Fruit fly (Drosophila melanogaster) whole organism, pupa: Measurements from ENCODE around the gene CG6026.

Source experiments
- CG10348 ChIP-seq: fragments of 200-800 bp; sonication (Bioruptor generic); IDR thresholded peaks from 2 replicates; pipeline ENCODE4 v1.3.6; 2022; ENCODE audit warnings: missing biosample characterization, missing genetic modification characterization
- CG12605 ChIP-seq: fragments of 200-800 bp; sonication (Bioruptor generic); IDR thresholded peaks from 2 replicates; pipeline ENCODE4 v1.3.6; 2022; ENCODE audit warnings: missing biosample characterization, missing genetic modification characterization
- CG13204 ChIP-seq: fragments of 200-800 bp; sonication (Bioruptor generic); optimal IDR thresholded peaks from 2 replicates; lab custom pipeline; 2018; ENCODE audit warnings: missing biosample characterization, mild to moderate bottlenecking, missing genetic modification characterization, moderate library complexity
- CG14655 ChIP-seq: fragments of 200-800 bp; sonication (Bioruptor generic); optimal IDR thresholded peaks from 3 replicates; lab custom pipeline; 2017; ENCODE audit warnings: mild to moderate bottlenecking, missing biosample characterization, missing genetic modification reagents, missing genetic modification characterization
- CG15710 ChIP-seq: fragments of 200-800 bp; sonication (Bioruptor generic); optimal IDR thresholded peaks from 2 replicates; lab custom pipeline; 2018; ENCODE audit warnings: missing biosample characterization, mild to moderate bottlenecking, missing genetic modification characterization, moderate library complexity
- CG17806 ChIP-seq: fragments of 200-800 bp; sonication (Bioruptor generic); optimal IDR thresholded peaks from 2 replicates; lab custom pipeline; 2018; ENCODE audit warnings: missing biosample characterization, mild to moderate bottlenecking, missing genetic modification characterization, moderate library complexity
- CG32121 ChIP-seq: fragments of 200-800 bp; sonication (Bioruptor generic); IDR thresholded peaks from 2 replicates; pipeline ENCODE4 v1.3.6; 2022; ENCODE audit warnings: missing biosample characterization, missing genetic modification characterization
- CG34367 ChIP-seq: fragments of 200-800 bp; sonication (Bioruptor generic); optimal IDR thresholded peaks from 2 replicates; lab custom pipeline; 2018; ENCODE audit warnings: missing biosample characterization, mild to moderate bottlenecking, missing genetic modification characterization
- CG4496 ChIP-seq: fragments of 200-800 bp; sonication (Bioruptor generic); IDR thresholded peaks from 3 replicates; pipeline ENCODE4 v1.3.6; 2022; ENCODE audit warnings: missing biosample characterization, missing genetic modification characterization
- CG8159 ChIP-seq: fragments of 200-800 bp; sonication (Bioruptor generic); optimal IDR thresholded peaks from 3 replicates; lab custom pipeline; 2018; ENCODE audit warnings: missing biosample characterization, mild to moderate bottlenecking, missing genetic modification characterization, moderate library complexity
- CG8301 ChIP-seq: fragments of 200-800 bp; sonication (Bioruptor generic); optimal IDR thresholded peaks from 2 replicates; lab custom pipeline; 2018; ENCODE audit warnings: missing biosample characterization, mild to moderate bottlenecking, missing genetic modification characterization
- CG9948 ChIP-seq: fragments of 200-800 bp; sonication (Bioruptor generic); optimal IDR thresholded peaks from 2 replicates; lab custom pipeline; 2018; ENCODE audit warnings: missing biosample characterization, mild to moderate bottlenecking, missing genetic modification characterization, moderate library complexity
- D1 ChIP-seq: fragments of 200-800 bp; sonication (Bioruptor generic); optimal IDR thresholded peaks from 2 replicates; lab custom pipeline; 2018; ENCODE audit warnings: missing biosample characterization, mild to moderate bottlenecking, missing genetic modification characterization, moderate library complexity
- EcR ChIP-seq: fragments of 200-800 bp; sonication (Bioruptor generic); optimal IDR thresholded peaks from 3 replicates; lab custom pipeline; 2019; ENCODE audit warnings: missing biosample characterization, missing genetic modification characterization, mild to moderate bottlenecking, moderate library complexity, missing genetic modification reagents
- Ets98B ChIP-seq: fragments of 200-800 bp; sonication (Bioruptor generic); IDR thresholded peaks from 2 replicates; pipeline ENCODE4 v1.3.6; 2022; ENCODE audit warnings: missing biosample characterization, missing genetic modification characterization
- Pif1A ChIP-seq: fragments of 200-800 bp; sonication (Bioruptor generic); optimal IDR thresholded peaks from 3 replicates; lab custom pipeline; 2016; ENCODE audit warnings: missing biosample characterization, missing genetic modification characterization
- Pif1B ChIP-seq: fragments of 200-800 bp; sonication (Bioruptor generic); optimal IDR thresholded peaks from 3 replicates; lab custom pipeline; 2016; ENCODE audit warnings: missing biosample characterization, missing genetic modification characterization
- Snoo ChIP-seq: fragments of 200-800 bp; sonication (Bioruptor generic); optimal IDR thresholded peaks from 3 replicates; lab custom pipeline; 2017; ENCODE audit warnings: missing biosample characterization, mild to moderate bottlenecking, missing genetic modification characterization, inconsistent platforms
- fd96Ca ChIP-seq: fragments of 200-800 bp; sonication (Bioruptor generic); IDR thresholded peaks from 3 replicates; pipeline ENCODE4 v1.3.6; 2022; ENCODE audit warnings: missing biosample characterization, missing genetic modification characterization
- gl ChIP-seq: fragments of 200-800 bp; sonication (Bioruptor generic); optimal IDR thresholded peaks from 2 replicates; lab custom pipeline; 2018; ENCODE audit warnings: missing biosample characterization, mild to moderate bottlenecking, missing genetic modification characterization
- rn ChIP-seq: fragments of 200-800 bp; sonication (Bioruptor generic); IDR thresholded peaks from 2 replicates; pipeline ENCODE4 v1.3.6; 2022; ENCODE audit warnings: missing biosample characterization, missing genetic modification characterization

Gene CG6026

DNA sequence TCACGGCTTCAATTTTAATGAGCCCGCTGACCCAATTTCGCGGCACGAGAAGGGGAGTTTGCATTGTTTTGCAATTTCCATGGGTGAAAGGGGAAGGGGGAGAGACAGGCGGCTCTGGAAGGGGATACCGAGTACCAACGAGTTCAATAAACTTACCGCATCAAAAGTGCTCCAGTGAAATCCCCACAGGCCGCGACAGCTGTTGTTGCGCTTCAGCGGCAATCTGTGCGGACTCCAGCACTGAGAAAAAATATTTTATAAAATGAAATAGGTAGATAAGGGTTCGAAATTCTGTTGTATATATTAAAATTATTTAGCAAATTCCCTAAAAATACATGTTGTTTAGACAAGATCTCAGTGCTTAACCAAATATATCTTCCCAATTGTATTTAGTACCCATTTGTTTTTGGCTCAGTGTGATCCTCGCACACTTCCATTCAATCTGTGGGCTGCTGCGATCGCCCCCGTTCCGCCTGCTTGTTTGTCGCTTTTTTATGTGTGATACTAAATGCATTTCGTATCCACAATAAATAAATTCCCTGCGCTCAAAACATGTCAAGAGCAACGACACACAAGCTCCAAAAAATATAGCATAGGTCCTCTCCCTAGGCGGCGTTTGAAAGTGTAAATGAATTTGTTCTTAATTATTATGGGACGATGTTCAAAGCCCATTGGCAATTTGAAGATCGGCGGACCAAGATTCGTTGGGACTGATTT lies 37.6 kb upstream of the CG6026 start:
- peak; percentile 88 for TF ChIP-seq CG14655 (GFP tag; lab: Kevin White, UChicago)
- peak; percentile 76 for TF ChIP-seq fd96Ca (GFP tag; lab: Robert Waterston, UW)
- peak; percentile 73 for TF ChIP-seq D1 (tag; lab: Kevin White, UChicago)
- peak; percentile 73 for TF ChIP-seq rn
- peak; percentile 82 for TF ChIP-seq CG34367 (tag; lab: Kevin White, UChicago)
- peak; percentile 96 for TF ChIP-seq EcR (GFP tag; lab: Kevin White, UChicago)
- TF ChIP-seq Ets98B, result peak; percentile 89
- peak; percentile 91 for TF ChIP-seq CG17806 (tag; lab: Kevin White, UChicago)
- peak; percentile 91 for TF ChIP-seq CG15710 (tag; lab: Kevin White, UChicago)
- TF ChIP-seq CG4496 (GFP tag; lab: Robert Waterston, UW), result peak; percentile 93
- peak; percentile 86 for TF ChIP-seq Pif1B (GFP tag; lab: Kevin White, UChicago)
- peak; percentile 93 for TF ChIP-seq CG8159 (tag; lab: Kevin White, UChicago)
- TF ChIP-seq Pif1A (GFP tag; lab: Kevin White, UChicago), result peak; percentile 94
- TF ChIP-seq CG12605 (GFP tag; lab: Robert Waterston, UW), result peak; percentile 86
- TF ChIP-seq gl, result peak; percentile 69
- 0 out of 2 replicates have a peak, but pooled peaks have one; percentile 21 for TF ChIP-seq CG10348 (GFP tag; lab: Robert Waterston, UW)
- peak; percentile 85 for TF ChIP-seq CG32121 (GFP tag; lab: Robert Waterston, UW)
- TF ChIP-seq CG8301 (tag; lab: Kevin White, UChicago), result peak; percentile 88
- peak; percentile 87 for TF ChIP-seq Snoo (tag; lab: Kevin White, UChicago)
- TF ChIP-seq CG13204, result peak; percentile 72
- peak; percentile 88 for TF ChIP-seq CG9948

DNA sequence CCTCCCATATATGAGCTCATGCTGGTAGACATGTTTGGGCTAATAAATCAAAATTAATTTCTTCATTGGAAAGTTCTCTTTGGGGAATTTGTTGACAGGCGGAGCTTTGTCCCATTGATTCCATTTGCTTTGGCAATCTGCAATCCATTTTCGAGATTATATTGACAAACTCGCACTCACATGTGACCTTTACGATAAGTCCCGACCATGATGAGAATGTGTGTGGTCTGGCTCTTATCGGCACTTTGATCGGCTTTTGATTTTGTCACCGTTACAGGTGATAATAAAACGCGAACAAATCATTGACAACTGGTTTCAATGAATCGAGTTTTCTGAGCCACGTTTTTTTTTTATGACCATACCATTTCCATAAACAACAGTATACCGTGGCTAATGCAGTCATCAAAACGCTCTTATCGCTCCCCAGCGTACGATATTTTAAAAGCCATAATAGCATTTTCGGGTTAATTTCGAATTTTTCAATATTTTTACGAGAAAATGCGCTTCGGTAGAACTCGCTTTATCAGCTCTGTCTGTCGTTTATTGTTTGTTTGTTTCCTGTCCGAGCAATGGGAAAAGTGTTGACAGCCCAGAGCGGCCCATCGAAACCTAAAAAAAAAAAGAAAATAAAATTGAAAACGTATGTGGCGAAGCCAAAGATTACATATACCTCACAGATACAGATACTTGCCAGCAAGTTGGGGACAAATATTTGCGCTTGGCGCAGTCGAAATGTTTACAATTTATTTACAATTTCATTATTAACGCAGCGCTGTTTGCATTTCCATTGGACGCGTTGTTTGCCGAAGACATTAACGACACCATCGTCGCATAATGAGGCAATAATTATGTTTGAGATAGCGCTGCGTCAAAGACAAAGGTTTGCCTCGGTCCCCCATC lies 35.7 kb upstream of the CG6026 start:
- no peak for TF ChIP-seq CG9948
- TF ChIP-seq CG13204, result peak; percentile 12
- TF ChIP-seq Ets98B, result no peak
- TF ChIP-seq CG10348 (GFP tag; lab: Robert Waterston, UW), result no peak

DNA sequence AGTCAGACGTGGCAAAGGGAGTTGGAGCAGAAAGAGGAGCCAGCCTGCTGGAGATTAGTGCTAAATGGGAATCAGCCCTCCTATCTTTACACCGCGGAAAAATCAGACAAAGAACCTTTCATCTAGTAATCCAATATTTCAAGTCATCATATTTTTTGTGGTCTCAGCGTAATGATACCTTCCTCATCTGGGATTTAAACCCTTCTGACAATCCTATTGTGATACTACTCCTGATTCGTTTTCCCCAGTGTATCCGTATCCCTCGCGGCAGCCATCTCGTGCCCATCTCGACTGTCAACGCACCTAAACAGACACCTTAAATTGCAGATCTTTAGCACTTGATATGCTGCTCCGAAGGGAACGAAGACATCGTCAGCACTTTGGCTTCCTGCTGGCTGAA lies 35.0 kb upstream of the CG6026 start:
- TF ChIP-seq CG8301 (tag; lab: Kevin White, UChicago), result peak; percentile 51
- TF ChIP-seq CG13204, result no peak
- no peak for TF ChIP-seq CG32121 (GFP tag; lab: Robert Waterston, UW)
- TF ChIP-seq CG4496 (GFP tag; lab: Robert Waterston, UW), result 0 out of 3 replicates have a peak, but pooled peaks have one; percentile 31
- TF ChIP-seq Ets98B, result peak; percentile 32; the same call in 1 of the 2 replicates
- TF ChIP-seq CG17806 (tag; lab: Kevin White, UChicago), result peak; percentile 66
- TF ChIP-seq CG34367 (tag; lab: Kevin White, UChicago), result peak; percentile 59
- no peak for TF ChIP-seq CG10348 (GFP tag; lab: Robert Waterston, UW)
- peak; percentile 9 for TF ChIP-seq Pif1B (GFP tag; lab: Kevin White, UChicago)
- TF ChIP-seq CG14655 (GFP tag; lab: Kevin White, UChicago), result peak; percentile 66
- TF ChIP-seq fd96Ca (GFP tag; lab: Robert Waterston, UW), result peak; percentile 62; the same call in 2 of the 3 replicates
- TF ChIP-seq CG12605 (GFP tag; lab: Robert Waterston, UW), result no peak
- peak; percentile 63 for TF ChIP-seq CG9948
- peak; percentile 8 for TF ChIP-seq gl
- TF ChIP-seq CG15710 (tag; lab: Kevin White, UChicago), result peak; percentile 52
- peak; percentile 60 for TF ChIP-seq CG8159 (tag; lab: Kevin White, UChicago)
- peak; percentile 41 for TF ChIP-seq Pif1A (GFP tag; lab: Kevin White, UChicago)

DNA sequence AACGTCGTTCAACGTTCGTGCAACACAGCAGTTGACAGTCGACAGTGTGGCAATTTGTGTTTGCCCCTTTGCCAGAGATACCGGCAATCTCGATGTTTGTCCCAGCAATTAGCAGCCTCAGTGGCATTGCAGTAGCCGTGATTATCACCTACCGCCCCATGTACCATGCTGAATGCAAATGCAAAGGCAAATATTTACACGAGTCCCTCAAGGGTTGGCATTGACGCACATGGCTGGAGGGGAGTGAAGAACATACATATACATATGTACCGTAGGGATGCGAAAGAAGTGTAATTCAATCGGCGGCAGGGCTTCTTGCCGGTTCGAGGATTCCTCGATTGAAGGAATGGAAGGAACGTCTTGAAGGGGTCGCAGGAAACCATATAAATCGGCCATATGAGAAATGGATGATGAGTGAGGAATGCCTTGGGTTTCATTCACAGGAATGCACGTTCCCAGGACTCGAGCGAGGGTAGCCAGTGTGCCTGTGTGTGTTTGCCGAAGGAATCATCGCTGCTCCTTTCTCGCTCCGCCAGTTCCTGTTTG lies 33.4 kb upstream of the CG6026 start:
- no peak for TF ChIP-seq Pif1B (GFP tag; lab: Kevin White, UChicago)
- no peak for TF ChIP-seq CG12605 (GFP tag; lab: Robert Waterston, UW)
- TF ChIP-seq CG32121 (GFP tag; lab: Robert Waterston, UW), result no peak
- TF ChIP-seq Snoo (tag; lab: Kevin White, UChicago), result no peak
- no peak for TF ChIP-seq CG14655 (GFP tag; lab: Kevin White, UChicago)
- TF ChIP-seq Ets98B, result no peak
- TF ChIP-seq EcR (GFP tag; lab: Kevin White, UChicago), result no peak
- TF ChIP-seq CG17806 (tag; lab: Kevin White, UChicago), result no peak
- no peak for TF ChIP-seq CG9948
- TF ChIP-seq fd96Ca (GFP tag; lab: Robert Waterston, UW), result no peak
- no peak for TF ChIP-seq CG15710 (tag; lab: Kevin White, UChicago)
- peak; percentile 14 for TF ChIP-seq CG13204
- no peak for TF ChIP-seq CG4496 (GFP tag; lab: Robert Waterston, UW)
- TF ChIP-seq rn, result no peak
- no peak for TF ChIP-seq CG34367 (tag; lab: Kevin White, UChicago)
- no peak for TF ChIP-seq CG8301 (tag; lab: Kevin White, UChicago)
- 0 out of 2 replicates have a peak, but pooled peaks have one; percentile 12 for TF ChIP-seq CG10348 (GFP tag; lab: Robert Waterston, UW)
- TF ChIP-seq gl, result peak; percentile 70
- TF ChIP-seq CG8159 (tag; lab: Kevin White, UChicago), result no peak
- peak; percentile 5 for TF ChIP-seq Pif1A (GFP tag; lab: Kevin White, UChicago)
- no peak for TF ChIP-seq D1 (tag; lab: Kevin White, UChicago)
